Fruit fly (Drosophila melanogaster) whole organism, wandering third instar larva: ENCODE results near the gene CG11382.

Source experiments
- Abd-B ChIP-seq: fragments of >200 bp; optimal IDR thresholded peaks from 2 replicates; lab custom pipeline; 2017; ENCODE audit warnings: missing biosample characterization, missing genetic modification characterization
- CG32264 ChIP-seq: fragments of 200-800 bp; sonication (Bioruptor generic); optimal IDR thresholded peaks from 2 replicates; lab custom pipeline; 2016; ENCODE audit warnings: missing biosample characterization, missing genetic modification characterization
- CG9705 ChIP-seq: fragments of 200-800 bp; sonication (Bioruptor generic); optimal IDR thresholded peaks from 2 replicates; lab custom pipeline; 2018; ENCODE audit warnings: missing biosample characterization, mild to moderate bottlenecking, missing genetic modification characterization
- CrebA ChIP-seq: fragments of 200-800 bp; sonication (Bioruptor generic); optimal IDR thresholded peaks from 2 replicates; lab custom pipeline; 2016; ENCODE audit warnings: missing biosample characterization, mild to moderate bottlenecking, missing genetic modification characterization, borderline replicate concordance
- Dfd ChIP-seq: fragments of >200 bp; optimal IDR thresholded peaks from 2 replicates; lab custom pipeline; 2017; ENCODE audit warnings: missing biosample characterization, missing genetic modification characterization
- Dif ChIP-seq: fragments of 200-275, 200-300 bp; sonication (Bioruptor generic); optimal IDR thresholded peaks from 2 replicates; lab custom pipeline; 2018; ENCODE audit warnings: missing biosample characterization, missing genetic modification characterization; ENCODE audit not compliant: partially characterized antibody
- GATAd ChIP-seq: sonication (Bioruptor generic); optimal IDR thresholded peaks from 2 replicates; lab custom pipeline; 2016; ENCODE audit warnings: missing biosample characterization, missing genetic modification characterization
- HLH106 ChIP-seq: fragments of 200-800 bp; optimal IDR thresholded peaks from 3 replicates; lab custom pipeline; 2019; ENCODE audit warnings: missing biosample characterization, mild to moderate bottlenecking, missing genetic modification characterization, moderate library complexity
- Hr78 ChIP-seq: fragments of >200 bp; optimal IDR thresholded peaks from 2 replicates; lab custom pipeline; 2017; ENCODE audit warnings: missing biosample characterization, missing genetic modification characterization
- Jra ChIP-seq: sonication (Bioruptor generic); optimal IDR thresholded peaks from 2 replicates; lab custom pipeline; 2016; ENCODE audit warnings: missing biosample characterization, missing genetic modification characterization
- N ChIP-seq: fragments of >200 bp; optimal IDR thresholded peaks from 2 replicates; lab custom pipeline; 2018; ENCODE audit warnings: missing biosample characterization, missing external identifiers, missing genetic modification characterization
- OdsH ChIP-seq: fragments of 200-800 bp; sonication (Bioruptor generic); optimal IDR thresholded peaks from 2 replicates; lab custom pipeline; 2016; ENCODE audit warnings: missing biosample characterization, mild to moderate bottlenecking, missing genetic modification characterization
- Rel ChIP-seq, 2 experiments: fragments of 200-800 bp; sonication (Bioruptor generic) in 1 of 2; optimal IDR thresholded peaks; 2 replicates in 1 of 2; 3 replicates in 1 of 2; lab custom pipeline; 2016 to 2019; ENCODE audit warnings: mild to moderate bottlenecking in 2 of 2, missing biosample characterization in 2 of 2, missing genetic modification characterization in 2 of 2, moderate library complexity in 1 of 2
- Sp1 ChIP-seq: fragments of 200-800 bp; sonication (Bioruptor generic); optimal IDR thresholded peaks from 3 replicates; lab custom pipeline; 2019; ENCODE audit warnings: missing biosample characterization, mild to moderate bottlenecking, missing genetic modification characterization, moderate library complexity
- Vsx2 ChIP-seq: fragments of 200-300, 225-300 bp; sonication (Bioruptor generic); optimal IDR thresholded peaks from 2 replicates; lab custom pipeline; 2018; ENCODE audit warnings: missing biosample characterization, missing genetic modification characterization; ENCODE audit not compliant: partially characterized antibody
- br ChIP-seq: fragments of 200-800 bp; sonication (Bioruptor generic); optimal IDR thresholded peaks from 2 replicates; lab custom pipeline; 2016; ENCODE audit warnings: missing biosample characterization, missing genetic modification characterization
- dl ChIP-seq, 2 experiments: fragments of 175-275, 200-275 bp in 1 of 2; fragments of 200-275 bp in 1 of 2; sonication (Bioruptor generic); optimal IDR thresholded peaks; lab custom pipeline; 2018; ENCODE audit warnings: mild to moderate bottlenecking in 2 of 2, missing biosample characterization in 2 of 2, missing genetic modification characterization in 2 of 2, moderate library complexity in 2 of 2; ENCODE audit not compliant: partially characterized antibody in 2 of 2, insufficient read depth in 1 of 2
- dmrt93B ChIP-seq: fragments of 200-800 bp; sonication (Bioruptor generic); optimal IDR thresholded peaks from 2 replicates; lab custom pipeline; 2018; ENCODE audit warnings: missing biosample characterization, mild to moderate bottlenecking, missing genetic modification characterization
- dsf ChIP-seq: sonication (Bioruptor generic); optimal IDR thresholded peaks from 2 replicates; lab custom pipeline; 2016; ENCODE audit warnings: missing biosample characterization, missing genetic modification characterization, borderline replicate concordance
- ey ChIP-seq: fragments of 200-800 bp; sonication (Bioruptor generic); optimal IDR thresholded peaks from 2 replicates; lab custom pipeline; 2016; ENCODE audit warnings: missing biosample characterization, missing genetic modification characterization
- foxo ChIP-seq, 2 experiments: fragments of 200-800 bp; sonication (Bioruptor generic); optimal IDR thresholded peaks; 2 replicates in 1 of 2; 3 replicates in 1 of 2; lab custom pipeline; 2016 to 2017; ENCODE audit warnings: missing biosample characterization in 2 of 2, missing genetic modification characterization in 2 of 2
- fru ChIP-seq: fragments of 200-800 bp; sonication (Bioruptor generic); optimal IDR thresholded peaks from 3 replicates; lab custom pipeline; 2016; ENCODE audit warnings: missing biosample characterization, mild to moderate bottlenecking, missing genetic modification characterization
- h ChIP-seq: fragments of 200-800 bp; sonication (Bioruptor generic); optimal IDR thresholded peaks from 3 replicates; lab custom pipeline; 2016; ENCODE audit warnings: missing biosample characterization, mild to moderate bottlenecking, missing genetic modification characterization
- jim ChIP-seq: fragments of 175-275, 200-325 bp; sonication (Bioruptor generic); optimal IDR thresholded peaks from 2 replicates; lab custom pipeline; 2016; ENCODE audit warnings: missing biosample characterization, mild to moderate bottlenecking, missing genetic modification characterization
- lola ChIP-seq: fragments of >200 bp; optimal IDR thresholded peaks from 2 replicates; lab custom pipeline; 2017; ENCODE audit warnings: missing biosample characterization, missing genetic modification characterization
- pan ChIP-seq: fragments of >200 bp; optimal IDR thresholded peaks from 2 replicates; lab custom pipeline; 2017
- psq ChIP-seq: fragments of 200-800 bp; sonication (Bioruptor generic); optimal IDR thresholded peaks from 3 replicates; lab custom pipeline; 2017; ENCODE audit warnings: missing biosample characterization, mild to moderate bottlenecking, missing genetic modification characterization, moderate library complexity
- rgr ChIP-seq: fragments of 200-800 bp; sonication (Bioruptor generic); optimal IDR thresholded peaks from 3 replicates; lab custom pipeline; 2016; ENCODE audit warnings: missing biosample characterization, mild to moderate bottlenecking, missing genetic modification characterization
- sv ChIP-seq: fragments of 200-800 bp; sonication (Bioruptor generic); optimal IDR thresholded peaks from 3 replicates; lab custom pipeline; 2016; ENCODE audit warnings: missing biosample characterization, missing genetic modification characterization
- tai ChIP-seq: sonication (Bioruptor generic); optimal IDR thresholded peaks from 2 replicates; lab custom pipeline; 2016; ENCODE audit warnings: missing biosample characterization, missing genetic modification characterization
- usp ChIP-seq: fragments of >200 bp; optimal IDR thresholded peaks from 2 replicates; lab custom pipeline; 2017; ENCODE audit warnings: missing biosample characterization, missing genetic modification characterization

The CG11382 gene

DNA sequence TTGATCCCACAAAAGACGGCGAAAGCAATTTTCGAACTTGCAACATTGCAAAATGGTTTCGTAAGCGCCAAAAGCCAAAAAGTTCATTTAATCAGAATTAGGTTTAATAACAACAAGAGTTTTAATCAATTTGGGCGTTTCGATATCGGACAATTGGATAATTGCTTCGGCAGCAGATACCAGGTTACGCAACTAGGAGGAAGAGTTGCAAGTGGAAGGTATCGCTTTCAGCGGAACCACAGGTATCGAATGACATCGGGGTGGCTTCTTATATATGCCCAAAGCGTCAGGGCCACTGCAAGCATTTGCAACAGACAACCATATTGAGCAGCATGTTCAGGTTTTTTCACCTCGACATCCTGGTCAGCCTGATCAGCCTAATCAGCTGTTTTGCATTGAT, 3.3 kb upstream of the CG11382 start, which contains the start of gene CG14624:
Gene CG14624 (plus strand): TSS at position 301 of the 400 bp plus-strand sequence.
- no peak for TF ChIP-seq usp (GFP tag; lab: Kevin White, UChicago)
- TF ChIP-seq fru = no peak
- no peak for TF ChIP-seq Dif (GFP tag; lab: Kevin White, UChicago)
- TF ChIP-seq N (GFP tag; lab: Kevin White, UChicago) = no peak
- no peak for TF ChIP-seq Hr78
- no peak for TF ChIP-seq ey (GFP tag; lab: Kevin White, UChicago)

- TF ChIP-seq Vsx2 (no peak), rgr (GFP tag; lab: Kevin White, UChicago) (no peak), Sp1 (GFP tag; lab: Kevin White, UChicago) (no peak), HLH106 (tag; lab: Kevin White, UChicago) (no peak), Abd-B (GFP tag; lab: Kevin White, UChicago) (no peak), dsf (GFP tag; lab: Kevin White, UChicago) (no peak)
These were observed 5.2 kb downstream of the CG11382 start, which contains the start of gene CG11398 for dm6 chrX:1215000-1215399. Gene CG11398, minus strand, starts transcription at chrX:1215156.

- TF ChIP-seq h (GFP tag; lab: Kevin White, UChicago) (no peak), tai (GFP tag; lab: Kevin White, UChicago) (no peak), ey (GFP tag; lab: Kevin White, UChicago) (no peak), Rel (GFP tag; optimal IDR thresholded peaks at IDR 0.05; lab: Kevin White, UChicago) (no peak), Rel (tag; optimal IDR thresholded peaks at IDR 0.05; lab: Kevin White, UChicago) (no peak)
These were observed 6.9 kb downstream of the CG11382 start for dm6 chrX:1216681-1217080.

dm6 chrX:1225859-1226258, 16.1 kb downstream of the CG11382 start:
- no peak for TF ChIP-seq OdsH
- no peak for TF ChIP-seq h (GFP tag; lab: Kevin White, UChicago)
- TF ChIP-seq psq = no peak
- no peak for TF ChIP-seq CrebA (GFP tag; lab: Kevin White, UChicago)

DNA sequence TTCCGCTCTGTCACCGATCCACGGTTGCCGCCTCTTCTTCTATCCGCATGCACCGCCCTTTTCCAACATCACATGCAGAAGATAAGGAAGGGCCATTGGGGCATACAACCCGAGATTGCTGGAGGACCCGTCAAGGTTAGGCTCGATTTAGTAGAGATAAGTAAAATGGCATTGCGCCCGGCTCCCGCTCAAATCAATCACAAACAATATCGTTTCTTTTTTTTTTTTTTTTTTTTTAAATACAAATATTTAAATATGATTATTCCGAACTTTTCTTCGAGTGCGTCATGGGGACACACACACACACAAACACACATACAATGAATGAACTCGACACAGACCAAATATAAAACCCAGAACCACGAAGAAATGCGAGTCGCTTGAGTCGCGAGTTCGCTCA, 19.3 kb downstream of the CG11382 start:
- TF ChIP-seq Abd-B (GFP tag; lab: Kevin White, UChicago) = no peak
- TF ChIP-seq foxo (GFP tag; optimal IDR thresholded peaks at IDR 0.05; lab: Kevin White, UChicago) = peak in 1 of 2 experiments; percentile 16

- no peak for TF ChIP-seq Vsx2
- no peak for TF ChIP-seq rgr (GFP tag; lab: Kevin White, UChicago)
- TF ChIP-seq Jra (GFP tag; lab: Kevin White, UChicago) = no peak
- no peak for TF ChIP-seq Dfd (GFP tag; lab: Kevin White, UChicago)
- no peak for TF ChIP-seq lola (GFP tag; lab: Kevin White, UChicago)
- no peak for TF ChIP-seq Sp1 (GFP tag; lab: Kevin White, UChicago)
- TF ChIP-seq pan (lab: Kevin White, UChicago) = no peak
- TF ChIP-seq dl (GFP tag; optimal IDR thresholded peaks at IDR 0.05; lab: Kevin White, UChicago; ENCODE audit: insufficient read depth in 1 of 2, partially characterized antibody in 2 of 2) = no peak
- TF ChIP-seq br (GFP tag; lab: Kevin White, UChicago) = no peak
These were observed 19.8 kb downstream of the CG11382 start for dm6 chrX:1229567-1229966.

- no peak for TF ChIP-seq HLH106 (tag; lab: Kevin White, UChicago)
- TF ChIP-seq psq = no peak
- TF ChIP-seq CG9705 (GFP tag; lab: Kevin White, UChicago) = no peak
- TF ChIP-seq sv = no peak
- no peak for TF ChIP-seq CrebA (GFP tag; lab: Kevin White, UChicago)
- TF ChIP-seq dmrt93B (GFP tag; lab: Kevin White, UChicago) = no peak
- TF ChIP-seq CG32264 (GFP tag; lab: Kevin White, UChicago) = no peak
- TF ChIP-seq h (GFP tag; lab: Kevin White, UChicago) = no peak
- TF ChIP-seq Vsx2 = no peak
- TF ChIP-seq usp (GFP tag; lab: Kevin White, UChicago) = no peak
- TF ChIP-seq lola (GFP tag; lab: Kevin White, UChicago) = no peak
- TF ChIP-seq jim = no peak
- no peak for TF ChIP-seq Sp1 (GFP tag; lab: Kevin White, UChicago)
- TF ChIP-seq Dif (GFP tag; lab: Kevin White, UChicago) = no peak
- no peak for TF ChIP-seq GATAd (GFP tag; lab: Kevin White, UChicago)
- TF ChIP-seq br (GFP tag; lab: Kevin White, UChicago) = no peak
- no peak for TF ChIP-seq Hr78
- no peak for TF ChIP-seq Dfd (GFP tag; lab: Kevin White, UChicago)
- no peak for TF ChIP-seq foxo (GFP tag; optimal IDR thresholded peaks at IDR 0.05; lab: Kevin White, UChicago)
These were observed 21.9 kb downstream of the CG11382 start for dm6 chrX:1231707-1232106.
